Worm (Caenorhabditis elegans): ENCODE measurements around the gene C50B6.1.

The C50B6.1 gene

DNA sequence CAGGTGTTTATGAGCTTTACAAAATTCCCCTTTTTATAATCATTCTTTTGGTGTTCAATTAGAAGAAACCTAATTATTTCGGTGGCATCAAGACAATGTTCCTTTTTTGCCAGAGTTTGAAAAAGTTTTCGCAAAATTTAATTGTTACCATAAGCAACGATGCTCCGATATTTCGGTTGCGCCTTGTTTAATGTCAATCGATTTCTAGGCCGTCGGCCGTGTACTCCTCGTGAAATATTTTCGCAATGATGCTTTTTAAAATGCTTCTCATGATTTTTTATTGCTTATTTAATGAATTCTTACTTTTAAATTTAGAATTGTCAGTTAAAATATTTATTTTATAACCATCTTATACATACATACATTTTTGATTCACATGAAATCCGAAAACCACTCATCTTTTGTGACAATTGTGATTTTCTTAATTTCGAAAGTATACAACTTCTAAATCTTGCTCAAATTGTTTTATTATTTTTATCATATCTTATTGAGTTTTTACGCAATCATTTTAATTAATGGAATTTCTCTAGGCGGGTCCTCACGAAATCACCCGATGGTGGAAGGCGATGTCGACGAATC lies 4.4 kb downstream of the C50B6.1 start, which contains the start of gene C50B6.3 (continued):
- peak; percentile 81 for TF ChIP-seq Y116A8C.19 (tag; optimal IDR thresholded peaks at IDR 0.05; ENCODE audit: borderline replicate concordance)
- TF ChIP-seq ztf-4 (tag; optimal IDR thresholded peaks at IDR 0.05) = peak; percentile 78
- peak; percentile 92 for TF ChIP-seq xbp-1 (tag; optimal IDR thresholded peaks at IDR 0.05)
- TF ChIP-seq snu-23 (GFP tag; optimal IDR thresholded peaks at IDR 0.05) = peak; percentile 95
- peak; percentile 96 for TF ChIP-seq dsc-1 (tag; optimal IDR thresholded peaks at IDR 0.05)
- peak; percentile 45 for TF ChIP-seq nhr-237 (tag; optimal IDR thresholded peaks at IDR 0.05)
- TF ChIP-seq lsy-2 (tag; optimal IDR thresholded peaks at IDR 0.05) = peak; percentile 91
- no peak for TF ChIP-seq ama-1 (optimal IDR thresholded peaks at IDR 0.05)
- TF ChIP-seq isw-1 (GFP tag; IDR thresholded peaks at IDR 0.05) = peak; percentile 85
- peak; percentile 91 for TF ChIP-seq ceh-90 (tag; optimal IDR thresholded peaks at IDR 0.05)
- peak; percentile 42 for TF ChIP-seq jun-1 (tag; optimal IDR thresholded peaks at IDR 0.05)
- TF ChIP-seq efl-3 (GFP tag; optimal IDR thresholded peaks at IDR 0.05) = peak; percentile 44
- peak; percentile 76 to 92 (median 85) for TF ChIP-seq dpl-1 (GFP tag; optimal IDR thresholded peaks at IDR 0.05)
- peak; percentile 80 for TF ChIP-seq mab-9 (GFP tag; IDR thresholded peaks at IDR 0.05)
- TF ChIP-seq unc-86 (tag; optimal IDR thresholded peaks at IDR 0.05) = peak; percentile 85
- TF ChIP-seq F16B12.6 (tag; optimal IDR thresholded peaks at IDR 0.05) = peak; percentile 24
- TF ChIP-seq egl-13 (tag; optimal IDR thresholded peaks at IDR 0.05) = peak; percentile 93
- no peak for TF ChIP-seq nhr-28 (tag; optimal IDR thresholded peaks at IDR 0.05)
- TF ChIP-seq irx-1 (tag; optimal IDR thresholded peaks at IDR 0.05) = peak; percentile 91
- peak; percentile 97 for TF ChIP-seq fkh-4 (tag; optimal IDR thresholded peaks at IDR 0.05; ENCODE audit: borderline replicate concordance)
- TF ChIP-seq lin-15B (tag; optimal IDR thresholded peaks at IDR 0.05) = peak; percentile 87
- TF ChIP-seq efl-1 (optimal IDR thresholded peaks at IDR 0.05) = peak; percentile 85 to 88
- TF ChIP-seq efl-1 (GFP tag; optimal IDR thresholded peaks at IDR 0.05 in 1 of 2) = peak; percentile 81 to 98
- peak; percentile 93 for TF ChIP-seq nhr-19 (GFP tag; conservative IDR thresholded peaks at IDR 0.05)
- peak; percentile 95 for TF ChIP-seq nhr-71 (tag; optimal IDR thresholded peaks at IDR 0.05)
- peak; percentile 66 for TF ChIP-seq snpc-4 (tag; optimal IDR thresholded peaks at IDR 0.05)
- no peak for TF ChIP-seq sup-37 (GFP tag; optimal IDR thresholded peaks at IDR 0.05)
- no peak for TF ChIP-seq egl-27 (tag; optimal IDR thresholded peaks at IDR 0.05)
- TF ChIP-seq mef-2 (tag; optimal IDR thresholded peaks at IDR 0.05) = no peak
- peak; percentile 94 for TF ChIP-seq sox-4 (tag; optimal IDR thresholded peaks at IDR 0.05)
- peak in 2 of 6 experiments; percentile 76 to 82 for TF ChIP-seq elt-3 (tag; optimal IDR thresholded peaks at IDR 0.05)
- no peak for TF ChIP-seq nhr-84 (tag; optimal IDR thresholded peaks at IDR 0.05)
- no peak for TF ChIP-seq unc-30 (tag; optimal IDR thresholded peaks at IDR 0.05)
- TF ChIP-seq grh-1 (GFP tag; IDR thresholded peaks at IDR 0.05) = peak; percentile 82
- TF ChIP-seq lin-14 (GFP tag; optimal IDR thresholded peaks at IDR 0.05) = peak; percentile 90
- peak; percentile 92 for TF ChIP-seq mep-1 (tag; optimal IDR thresholded peaks at IDR 0.05)
- no peak for TF ChIP-seq nhr-12 (tag; optimal IDR thresholded peaks at IDR 0.05)
- peak; percentile 64 for TF ChIP-seq lin-39 (tag; optimal IDR thresholded peaks at IDR 0.05)
- no peak for TF ChIP-seq alr-1 (tag; optimal IDR thresholded peaks at IDR 0.05; ENCODE audit: borderline replicate concordance)
- peak; percentile 47 for TF ChIP-seq zag-1 (tag; optimal IDR thresholded peaks at IDR 0.05)
- peak; percentile 71 to 86 (median 84) for TF ChIP-seq ceh-82 (tag; optimal IDR thresholded peaks at IDR 0.05)
- TF ChIP-seq hlh-4 (tag; optimal IDR thresholded peaks at IDR 0.05) = peak; percentile 80
- TF ChIP-seq ceh-63 (GFP tag; optimal IDR thresholded peaks at IDR 0.05) = peak; percentile 69
- peak; percentile 99 for TF ChIP-seq rnt-1 (tag; optimal IDR thresholded peaks at IDR 0.05)
- peak; percentile 95 for TF ChIP-seq tbx-2 (tag; optimal IDR thresholded peaks at IDR 0.05)
- TF ChIP-seq skn-1 (tag; optimal IDR thresholded peaks at IDR 0.05) = peak; percentile 66
- TF ChIP-seq pag-3 (tag; optimal IDR thresholded peaks at IDR 0.05; ENCODE audit: borderline replicate concordance, insufficient read depth) = no peak
- TF ChIP-seq nhr-76 (tag; optimal IDR thresholded peaks at IDR 0.05) = no peak
- no peak for TF ChIP-seq ets-5 (GFP tag; IDR thresholded peaks at IDR 0.05)
- peak; percentile 68; the same call in 1 of the 2 replicates for TF ChIP-seq ceh-88 (GFP tag; IDR thresholded peaks at IDR 0.05)
- peak; percentile 53 for TF ChIP-seq nhr-77 (tag; optimal IDR thresholded peaks at IDR 0.05)
- TF ChIP-seq nhr-11 (tag; optimal IDR thresholded peaks at IDR 0.05) = no peak
- TF ChIP-seq C16A3.4 (tag; optimal IDR thresholded peaks at IDR 0.05) = peak; percentile 83
